Worm (Caenorhabditis elegans) whole organism, L4 larva: ENCODE data around the gene shc-2.

Source experiments
- D1046.2 ChIP-seq: fragments of 200-800 bp; sonication (Bioruptor generic); IDR thresholded peaks from 2 replicates; pipeline ENCODE4 v1.3.6; 2022; ENCODE audit warnings: missing genetic modification characterization, missing compliant biosample characterization
- F10B5.3 ChIP-seq: sonication (generic microtip); optimal IDR thresholded peaks from 2 replicates; lab custom pipeline; 2016; ENCODE audit warnings: mild to moderate bottlenecking, missing genetic modification characterization, missing compliant biosample characterization
- F26F4.8 ChIP-seq: fragments of 200-800 bp; sonication (Bioruptor generic); conservative IDR thresholded peaks from 2 replicates; pipeline ENCODE4 v1.3.6; 2022; ENCODE audit warnings: missing genetic modification characterization, missing compliant biosample characterization
- F44E2.7 ChIP-seq: fragments of 200-800 bp; sonication (Bioruptor generic); IDR thresholded peaks from 2 replicates; pipeline ENCODE4 v2.1.2; 2022; ENCODE audit warnings: missing genetic modification characterization, missing compliant biosample characterization
- Y105C5A.15 ChIP-seq: fragments of 200-800 bp; sonication (Bioruptor generic); IDR thresholded peaks from 2 replicates; pipeline ENCODE4 v1.3.6; 2022; ENCODE audit warnings: missing genetic modification characterization, missing compliant biosample characterization
- Y48G9A.11 ChIP-seq: fragments of 200-800 bp; sonication (Bioruptor generic); IDR thresholded peaks from 2 replicates; pipeline ENCODE4 v1.3.6; 2022; ENCODE audit warnings: missing genetic modification reagents, missing genetic modification characterization, missing compliant biosample characterization
- ZK546.5 ChIP-seq, 2 experiments: sonication (generic microtip); optimal IDR thresholded peaks; 2 replicates each; lab custom pipeline; 2017; ENCODE audit warnings: missing biosample characterization in 2 of 2, missing genetic modification characterization in 2 of 2
- aha-1 ChIP-seq: fragments of 150-350 bp; peaks from one replicate; lab custom pipeline; 2014; ENCODE audit warnings: missing biosample characterization, missing genetic modification characterization
- arid-1 ChIP-seq: fragments of 200-800 bp; sonication (Bioruptor generic); conservative IDR thresholded peaks from 2 replicates; pipeline ENCODE4 v1.3.6; 2022; ENCODE audit warnings: missing genetic modification reagents, missing genetic modification characterization, missing compliant biosample characterization
- attf-4 ChIP-seq: sonication (generic microtip); optimal IDR thresholded peaks from 3 replicates; lab custom pipeline; 2017; ENCODE audit warnings: missing biosample characterization, missing genetic modification characterization
- ceh-28 ChIP-seq: fragments of 150-350 bp; optimal IDR thresholded peaks from 2 replicates; lab custom pipeline; 2014; ENCODE audit warnings: missing biosample characterization, missing genetic modification reagents, missing genetic modification characterization
- ceh-62 ChIP-seq: sonication (generic microtip); optimal IDR thresholded peaks from 2 replicates; lab custom pipeline; 2017; ENCODE audit warnings: missing biosample characterization, missing genetic modification characterization
- ces-1 ChIP-seq: fragments of 150-350 bp; sonication (generic microtip); optimal IDR thresholded peaks from 4 replicates; lab custom pipeline; 2014; ENCODE audit warnings: missing biosample characterization, missing genetic modification reagents, missing genetic modification characterization
- cey-2 ChIP-seq: sonication (generic microtip); optimal IDR thresholded peaks from 3 replicates; lab custom pipeline; 2017; ENCODE audit warnings: missing genetic modification characterization, mild to moderate bottlenecking, missing compliant biosample characterization, antibody characterized with exemption, borderline replicate concordance; ENCODE audit not compliant: insufficient read depth
- ctbp-1 ChIP-seq: fragments of 200-800 bp; sonication (Bioruptor generic); IDR thresholded peaks from 2 replicates; pipeline ENCODE4 v1.3.6; 2022; ENCODE audit warnings: missing genetic modification reagents, missing genetic modification characterization, missing compliant biosample characterization
- daf-19 ChIP-seq: fragments of 200-800 bp; sonication (Bioruptor generic); conservative IDR thresholded peaks from 2 replicates; pipeline ENCODE4 v1.3.6; 2022; ENCODE audit warnings: missing genetic modification characterization, missing compliant biosample characterization
- daf-8 ChIP-seq: fragments of 200-800 bp; sonication (Bioruptor generic); IDR thresholded peaks from 2 replicates; pipeline ENCODE4 v1.3.6; 2022; ENCODE audit warnings: missing genetic modification characterization, missing compliant biosample characterization
- dmd-6 ChIP-seq: fragments of 200-800 bp; sonication (Bioruptor generic); IDR thresholded peaks from 2 replicates; pipeline ENCODE4 v1.3.6; 2022; ENCODE audit warnings: missing genetic modification reagents, missing genetic modification characterization, missing compliant biosample characterization
- dmd-8 ChIP-seq: fragments of 200-800 bp; sonication (Bioruptor generic); IDR thresholded peaks from 2 replicates; pipeline ENCODE4 v1.3.6; 2022; ENCODE audit warnings: missing genetic modification characterization, missing compliant biosample characterization
- dmd-9 ChIP-seq: fragments of 200-800 bp; sonication (Bioruptor generic); IDR thresholded peaks from 2 replicates; pipeline ENCODE4 v1.3.6; 2022; ENCODE audit warnings: missing genetic modification reagents, missing genetic modification characterization, missing compliant biosample characterization
- egl-27 ChIP-seq: sonication (generic microtip); optimal IDR thresholded peaks from 3 replicates; lab custom pipeline; 2017; ENCODE audit warnings: missing biosample characterization, missing genetic modification reagents, missing genetic modification characterization
- fkh-10 ChIP-seq: fragments of 150-350 bp; optimal IDR thresholded peaks from 2 replicates; lab custom pipeline; 2014; ENCODE audit warnings: missing biosample characterization, missing genetic modification reagents, missing genetic modification characterization
- hlh-11 ChIP-seq: fragments of 200-800 bp; sonication (Bioruptor generic); optimal IDR thresholded peaks from 2 replicates; lab custom pipeline; 2018; ENCODE audit warnings: mild to moderate bottlenecking, missing genetic modification characterization, missing compliant biosample characterization
- hlh-30 ChIP-seq: sonication (generic microtip); optimal IDR thresholded peaks from 2 replicates; lab custom pipeline; 2017; ENCODE audit warnings: antibody characterized with exemption, mild to moderate bottlenecking, missing genetic modification characterization, missing compliant biosample characterization; ENCODE audit not compliant: insufficient read depth
- lin-13 ChIP-seq: fragments of 150-350 bp; optimal IDR thresholded peaks from 2 replicates; lab custom pipeline; 2014; ENCODE audit warnings: missing biosample characterization, missing genetic modification reagents, missing genetic modification characterization
- lir-3 ChIP-seq: sonication (generic microtip); optimal IDR thresholded peaks from 2 replicates; lab custom pipeline; 2016; ENCODE audit warnings: mild to moderate bottlenecking, missing genetic modification characterization, missing compliant biosample characterization
- mep-1 ChIP-seq: fragments of 150-350 bp; sonication (generic microtip); optimal IDR thresholded peaks from 3 replicates; lab custom pipeline; 2014; ENCODE audit warnings: missing biosample characterization, missing genetic modification characterization
- mes-2 ChIP-seq: sonication (generic microtip); optimal IDR thresholded peaks from 2 replicates; lab custom pipeline; 2016; ENCODE audit warnings: missing genotype, mild to moderate bottlenecking, missing genetic modification characterization, missing compliant biosample characterization; ENCODE audit not compliant: poor library complexity, severe bottlenecking
- mxl-3 ChIP-seq: fragments of 200-800 bp; sonication (Bioruptor generic); optimal IDR thresholded peaks from 2 replicates; lab custom pipeline; 2018; ENCODE audit warnings: mild to moderate bottlenecking, missing genetic modification characterization, missing compliant biosample characterization
- nhr-10 ChIP-seq: fragments of 150-350 bp; optimal IDR thresholded peaks from 2 replicates; lab custom pipeline; 2014; ENCODE audit warnings: missing biosample characterization, missing genetic modification characterization
- nhr-41 ChIP-seq: fragments of 200-800 bp; sonication (Bioruptor generic); IDR thresholded peaks from 2 replicates; pipeline ENCODE4 v1.3.6; 2022; ENCODE audit warnings: missing genetic modification reagents, missing genetic modification characterization, missing compliant biosample characterization
- nhr-42 ChIP-seq: fragments of 200-800 bp; sonication (Bioruptor generic); IDR thresholded peaks from 2 replicates; pipeline ENCODE4 v1.3.6; 2022; ENCODE audit warnings: missing genetic modification characterization, missing compliant biosample characterization
- nhr-6 ChIP-seq: fragments of 150-350 bp; optimal IDR thresholded peaks from 2 replicates; lab custom pipeline; 2014; ENCODE audit warnings: missing biosample characterization, missing genetic modification characterization
- nhr-77 ChIP-seq: fragments of 150-350 bp; optimal IDR thresholded peaks from 2 replicates; lab custom pipeline; 2014; ENCODE audit warnings: missing biosample characterization, missing genetic modification characterization
- pha-4 ChIP-seq, 2 experiments: fragments of 150-350 bp in 1 of 2; fragments of 200-800 bp in 1 of 2; sonication (Bioruptor generic) in 1 of 2; IDR thresholded peaks in 1 of 2; optimal IDR thresholded peaks in 1 of 2; 2 replicates each; pipeline versions ENCODE4 v1.3.6 to Lab custom; 2014 to 2022; ENCODE audit warnings: missing genetic modification characterization in 2 of 2, missing genetic modification reagents in 2 of 2, missing biosample characterization in 1 of 2, missing compliant biosample characterization in 1 of 2
- pqm-1 ChIP-seq: sonication (generic microtip); optimal IDR thresholded peaks from 2 replicates; lab custom pipeline; 2017; ENCODE audit warnings: missing biosample characterization, missing genetic modification characterization
- rbr-2 ChIP-seq: sonication (generic microtip); optimal IDR thresholded peaks from 2 replicates; lab custom pipeline; 2016; ENCODE audit warnings: missing genotype, missing genetic modification characterization, missing compliant biosample characterization
- saeg-2 ChIP-seq: fragments of 200-800 bp; sonication (Bioruptor generic); IDR thresholded peaks from 2 replicates; pipeline ENCODE4 v1.3.6; 2022; ENCODE audit warnings: missing genetic modification reagents, missing genetic modification characterization, missing compliant biosample characterization
- skn-1 ChIP-seq: fragments of 150-350 bp; optimal IDR thresholded peaks from 2 replicates; lab custom pipeline; 2014; ENCODE audit warnings: missing biosample characterization, missing genetic modification characterization
- snpc-1.2 ChIP-seq: fragments of 200-800 bp; sonication (Bioruptor generic); IDR thresholded peaks from 2 replicates; pipeline ENCODE4 v1.3.6; 2022; ENCODE audit warnings: missing genetic modification reagents, missing genetic modification characterization, missing compliant biosample characterization
- spr-1 ChIP-seq: sonication (generic microtip); optimal IDR thresholded peaks from 2 replicates; lab custom pipeline; 2016; ENCODE audit warnings: mild to moderate bottlenecking, missing genetic modification characterization, missing compliant biosample characterization
- spr-3 ChIP-seq: fragments of 200-800 bp; sonication (Bioruptor generic); optimal IDR thresholded peaks from 2 replicates; lab custom pipeline; 2018; ENCODE audit warnings: mild to moderate bottlenecking, missing genetic modification characterization, missing compliant biosample characterization
- zip-2 ChIP-seq: fragments of 150-350 bp; optimal IDR thresholded peaks from 2 replicates; lab custom pipeline; 2014; ENCODE audit warnings: missing biosample characterization, missing genetic modification characterization

The shc-2 gene

DNA sequence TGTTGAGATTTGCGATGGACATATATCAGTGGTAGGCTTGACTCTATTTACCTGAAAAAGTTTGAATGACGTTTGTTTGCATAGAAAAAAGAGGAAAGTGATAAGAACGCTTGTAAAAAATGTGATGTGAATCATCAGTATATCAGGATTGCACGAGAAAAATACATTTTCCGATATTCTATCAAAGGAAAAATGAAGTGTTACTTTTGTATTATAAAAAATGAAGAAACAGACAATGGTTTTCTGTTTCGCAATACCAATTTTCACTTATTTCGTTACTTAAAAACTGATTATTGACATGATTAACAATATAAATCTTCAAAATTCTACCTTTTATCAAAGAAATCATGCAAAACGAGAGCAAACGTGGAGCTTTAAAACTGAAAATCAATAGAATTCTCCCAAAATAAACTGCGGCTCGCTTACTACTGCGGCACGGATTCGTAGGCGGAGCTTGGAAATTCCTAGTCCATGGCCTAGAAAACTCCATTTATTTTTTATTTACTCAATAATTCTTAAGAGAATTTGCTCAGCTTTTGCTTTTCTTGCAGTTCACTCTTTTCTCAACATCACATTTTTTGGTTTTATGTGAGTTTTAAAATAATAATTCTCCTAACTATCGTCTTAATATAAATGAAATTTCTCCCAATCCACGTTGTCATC lies 24.7 kb downstream of the shc-2 start, which contains the start of the genes eif-1 and vps-24 (continued):
- TF ChIP-seq rbr-2 (tag; lab: Kevin White, UChicago) (peak; percentile 3), F44E2.7 (no peak), lin-13 (peak; percentile 48), snpc-1.2 (GFP tag; lab: Robert Waterston, UW) (no peak), dmd-9 (GFP tag; lab: Robert Waterston, UW) (no peak), lir-3 (no peak), F10B5.3 (tag; lab: Kevin White, UChicago) (no peak), nhr-77 (tag; lab: Kevin White, UChicago) (no peak), ceh-28 (tag; lab: Kevin White, UChicago) (no peak), hlh-11 (no peak)

- TF ChIP-seq hlh-30 (tag; lab: Kevin White, UChicago) = peak; percentile 20
- no peak for TF ChIP-seq nhr-10 (tag; lab: Kevin White, UChicago)
- no peak for TF ChIP-seq zip-2 (tag; lab: Kevin White, UChicago)
- TF ChIP-seq dmd-6 (GFP tag; lab: Robert Waterston, UW) = peak; percentile 7; the same call in 1 of the 2 replicates
- no peak for TF ChIP-seq nhr-6 (tag; lab: Kevin White, UChicago)
- TF ChIP-seq daf-19 (GFP tag; lab: Robert Waterston, UW) = no peak
- TF ChIP-seq nhr-42 (GFP tag; lab: Robert Waterston, UW) = no peak
- no peak for TF ChIP-seq lin-13
Observed at ce11 chrII:4994939-4995338, 26.0 kb downstream of the shc-2 start, which contains the start of gene rnh-1.0. Gene rnh-1.0, plus strand, starts transcription at chrII:4995327.

DNA sequence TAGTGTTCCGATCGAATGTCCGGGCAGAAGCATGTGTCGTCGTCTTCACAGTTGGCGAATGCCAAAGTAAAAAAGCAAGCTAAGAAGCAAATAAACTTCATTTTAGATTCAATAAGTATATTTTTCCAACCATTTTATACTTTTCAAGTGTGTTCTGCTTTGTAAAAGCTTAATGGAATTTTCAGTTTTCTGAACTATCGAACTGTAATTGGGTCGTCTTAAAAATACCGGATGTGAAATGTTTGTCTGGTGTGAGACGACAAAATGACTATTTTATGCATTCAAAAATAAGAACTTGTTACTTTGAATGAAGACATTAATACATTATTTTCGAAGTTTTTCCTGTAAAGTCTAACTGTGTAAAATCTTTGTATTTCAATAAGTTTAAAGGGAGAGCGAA lies 29.7 kb downstream of the shc-2 start, which contains the start of gene F59A6.11:
TSS of gene F59A6.11 (minus strand) at position 101 of the 400 bp plus-strand sequence.
- TF ChIP-seq egl-27 (tag; lab: Kevin White, UChicago) (no peak), mxl-3 (GFP tag; lab: Kevin White, UChicago) (no peak), saeg-2 (no peak), aha-1 (tag; lab: Kevin White, UChicago) (no peak), zip-2 (tag; lab: Kevin White, UChicago) (no peak), Y105C5A.15 (no peak), D1046.2 (no peak), mep-1 (tag; lab: Kevin White, UChicago) (no peak)
- TF ChIP-seq, all 104 proteins: peak for 0

DNA sequence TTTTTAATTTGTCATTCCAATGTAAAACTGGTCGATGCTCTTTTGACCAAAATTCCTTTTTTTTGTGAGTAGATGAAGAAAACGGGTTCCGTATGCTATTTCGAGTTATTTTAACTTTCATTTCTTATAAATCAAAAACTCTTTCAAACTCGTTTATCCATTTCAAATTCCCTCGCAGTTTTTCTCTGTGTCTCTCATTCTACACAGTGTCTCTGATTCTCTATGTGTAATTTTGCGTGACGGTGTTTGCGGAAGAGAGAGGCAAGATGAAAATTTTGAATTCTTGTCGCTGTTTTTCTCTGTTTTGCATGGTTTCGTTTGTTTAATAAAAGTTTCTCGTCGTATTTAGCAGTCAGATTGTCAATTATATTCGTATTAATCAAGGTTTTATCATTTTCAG lies 30.2 kb downstream of the shc-2 start, which contains the start of gene citk-2:
TSS of gene citk-2 (plus strand) at position 399 of the 400 bp plus-strand sequence.
- TF ChIP-seq ceh-28 (tag; lab: Kevin White, UChicago) (no peak), aha-1 (tag; lab: Kevin White, UChicago) (peak; percentile 97), saeg-2 (no peak), ces-1 (GFP tag; lab: Kevin White, UChicago) (no peak), attf-4 (tag; lab: Kevin White, UChicago) (no peak), nhr-41 (GFP tag; lab: Robert Waterston, UW) (no peak), rbr-2 (tag; lab: Kevin White, UChicago) (no peak), dmd-6 (GFP tag; lab: Robert Waterston, UW) (peak; percentile 62), arid-1 (GFP tag; lab: Robert Waterston, UW) (no peak), egl-27 (tag; lab: Kevin White, UChicago) (no peak), Y48G9A.11 (GFP tag; lab: Robert Waterston, UW) (no peak), lir-3 (no peak), dmd-8 (GFP tag; lab: Robert Waterston, UW) (no peak), skn-1 (tag; lab: Kevin White, UChicago) (no peak), fkh-10 (peak; percentile 30), ctbp-1 (GFP tag; lab: Robert Waterston, UW) (no peak), F26F4.8 (GFP tag; lab: Robert Waterston, UW) (no peak), mes-2 (tag; lab: Kevin White, UChicago) (peak; percentile 93), nhr-42 (GFP tag; lab: Robert Waterston, UW) (peak; percentile 84), ZK546.5 (tag; optimal IDR thresholded peaks at IDR 0.05; lab: Kevin White, UChicago) (no peak), daf-8 (GFP tag; lab: Robert Waterston, UW) (no peak), ceh-62 (tag; lab: Kevin White, UChicago) (no peak), D1046.2 (no peak), hlh-30 (tag; lab: Kevin White, UChicago) (no peak), spr-1 (tag; lab: Kevin White, UChicago) (peak; percentile 45), zip-2 (tag; lab: Kevin White, UChicago) (peak; percentile 42), pqm-1 (tag; lab: Kevin White, UChicago) (no peak), pha-4 (GFP tag; IDR thresholded peaks at IDR 0.05; lab: Robert Waterston, UW) (no peak), pha-4 (tag; optimal IDR thresholded peaks at IDR 0.05; lab: Kevin White, UChicago) (peak; percentile 79), nhr-6 (tag; lab: Kevin White, UChicago) (peak; percentile 54), spr-3 (peak; percentile 47), cey-2 (no peak)
